Worm (Caenorhabditis elegans) whole organism, mixed stage, embryonic: ENCODE data around the gene T08A11.1.
A peak's percentile ranks its signal among the peaks of the same experiment; 100 is the strongest.

ENCODE experiments used
- M03D4.4 ChIP-seq: sonication (generic microtip); optimal IDR thresholded peaks from 2 replicates; lab custom pipeline; 2017; ENCODE audit warnings: mild to moderate bottlenecking, missing genetic modification characterization, missing compliant biosample characterization
- bed-3 ChIP-seq: fragments of 200-800 bp; sonication (Bioruptor generic); optimal IDR thresholded peaks from 3 replicates; lab custom pipeline; 2018; ENCODE audit warnings: mild to moderate bottlenecking, missing genetic modification characterization, moderate library complexity, missing compliant biosample characterization
- blmp-1 ChIP-seq: fragments of 150-350 bp; optimal IDR thresholded peaks from 2 replicates; lab custom pipeline; 2014; ENCODE audit warnings: missing biosample characterization, missing genetic modification characterization
- ceh-39 ChIP-seq: fragments of 150-350 bp; optimal IDR thresholded peaks from 2 replicates; lab custom pipeline; 2014; ENCODE audit warnings: missing biosample characterization, missing genetic modification characterization
- ceh-43 ChIP-seq: fragments of 200-800 bp; sonication (Bioruptor generic); optimal IDR thresholded peaks from 2 replicates; lab custom pipeline; 2018; ENCODE audit warnings: mild to moderate bottlenecking, missing genetic modification characterization, moderate library complexity, missing compliant biosample characterization
- ceh-83 ChIP-seq: fragments of 200-800 bp; sonication (Bioruptor generic); optimal IDR thresholded peaks from 2 replicates; lab custom pipeline; 2018; ENCODE audit warnings: mild to moderate bottlenecking, missing genetic modification characterization, missing compliant biosample characterization
- ces-1 ChIP-seq: fragments of 150-350 bp; optimal IDR thresholded peaks from 2 replicates; lab custom pipeline; 2014; ENCODE audit warnings: missing biosample characterization, missing genetic modification reagents, missing genetic modification characterization
- cnd-1 ChIP-seq: fragments of 200-800 bp; sonication (Bioruptor generic); optimal IDR thresholded peaks from 2 replicates; lab custom pipeline; 2018; ENCODE audit warnings: mild to moderate bottlenecking, missing genetic modification characterization, missing compliant biosample characterization
- elt-1 ChIP-seq: sonication (generic microtip); optimal IDR thresholded peaks from 2 replicates; lab custom pipeline; 2017; ENCODE audit warnings: missing genetic modification characterization, mild to moderate bottlenecking, missing compliant biosample characterization, antibody characterized with exemption, moderate library complexity, borderline replicate concordance; ENCODE audit not compliant: insufficient read depth
- elt-3 ChIP-seq: fragments of 150-350 bp; optimal IDR thresholded peaks from 2 replicates; lab custom pipeline; 2014; ENCODE audit warnings: missing biosample characterization, missing genetic modification characterization
- flh-1 ChIP-seq: fragments of 200-800 bp; sonication (Bioruptor generic); optimal IDR thresholded peaks from 2 replicates; lab custom pipeline; 2018; ENCODE audit warnings: mild to moderate bottlenecking, missing genetic modification characterization, moderate library complexity, missing compliant biosample characterization
- ham-2 ChIP-seq: fragments of 200-800 bp; sonication (Bioruptor generic); optimal IDR thresholded peaks from 2 replicates; lab custom pipeline; 2018; ENCODE audit warnings: mild to moderate bottlenecking, missing genetic modification characterization, missing compliant biosample characterization
- hlh-1 ChIP-seq: fragments of 150-350 bp; optimal IDR thresholded peaks from 2 replicates; lab custom pipeline; 2014; ENCODE audit warnings: missing biosample characterization, missing genetic modification reagents, missing genetic modification characterization
- lin-13 ChIP-seq: fragments of 150-350 bp; optimal IDR thresholded peaks from 2 replicates; lab custom pipeline; 2014; ENCODE audit warnings: missing biosample characterization, missing genetic modification characterization
- lin-32 ChIP-seq: fragments of 200-800 bp; sonication (Bioruptor generic); optimal IDR thresholded peaks from 2 replicates; lab custom pipeline; 2018; ENCODE audit warnings: mild to moderate bottlenecking, missing genetic modification characterization, missing compliant biosample characterization
- lsy-2 ChIP-seq: fragments of 150-350 bp; optimal IDR thresholded peaks from 2 replicates; lab custom pipeline; 2014; ENCODE audit warnings: missing biosample characterization, missing genetic modification characterization
- mab-5 ChIP-seq: fragments of 150-350 bp; optimal IDR thresholded peaks from 2 replicates; lab custom pipeline; 2014; ENCODE audit warnings: missing biosample characterization, missing genetic modification characterization
- mep-1 ChIP-seq: fragments of 150-350 bp; optimal IDR thresholded peaks from 2 replicates; lab custom pipeline; 2017; ENCODE audit warnings: missing biosample characterization, missing genetic modification reagents, missing genetic modification characterization, inconsistent platforms
- nhr-12 ChIP-seq: fragments of 150-350 bp; optimal IDR thresholded peaks from 2 replicates; lab custom pipeline; 2014; ENCODE audit warnings: missing biosample characterization, missing genetic modification characterization
- nhr-2 ChIP-seq: fragments of 150-350 bp; optimal IDR thresholded peaks from 2 replicates; lab custom pipeline; 2014; ENCODE audit warnings: missing biosample characterization, missing genetic modification characterization
- nhr-237 ChIP-seq: fragments of 150-350 bp; optimal IDR thresholded peaks from 2 replicates; lab custom pipeline; 2014; ENCODE audit warnings: missing biosample characterization, missing genetic modification characterization
- nhr-76 ChIP-seq: sonication (generic microtip); optimal IDR thresholded peaks from 2 replicates; lab custom pipeline; 2017; ENCODE audit warnings: missing biosample characterization, missing genetic modification characterization
- sem-2 ChIP-seq: fragments of 200-800 bp; sonication (Bioruptor generic); optimal IDR thresholded peaks from 2 replicates; lab custom pipeline; 2018; ENCODE audit warnings: mild to moderate bottlenecking, missing genetic modification characterization, missing compliant biosample characterization
- snpc-4 ChIP-seq: fragments of 150-350 bp; optimal IDR thresholded peaks from 2 replicates; lab custom pipeline; 2014; ENCODE audit warnings: missing biosample characterization, missing genetic modification characterization
- unc-120 ChIP-seq: sonication (generic microtip); optimal IDR thresholded peaks from 2 replicates; lab custom pipeline; 2017; ENCODE audit warnings: missing genetic modification characterization, missing compliant biosample characterization; ENCODE audit not compliant: poor library complexity, severe bottlenecking
- unc-39 ChIP-seq: fragments of 150-350 bp; optimal IDR thresholded peaks from 2 replicates; lab custom pipeline; 2014; ENCODE audit warnings: missing biosample characterization, missing genetic modification characterization
- zip-8 ChIP-seq: fragments of 150-350 bp; optimal IDR thresholded peaks from 2 replicates; lab custom pipeline; 2014; ENCODE audit warnings: missing biosample characterization, missing genetic modification characterization
- ztf-11 ChIP-seq: fragments of 150-350 bp; optimal IDR thresholded peaks from 2 replicates; lab custom pipeline; 2014; ENCODE audit warnings: missing biosample characterization, missing genetic modification characterization

Gene T08A11.1

ce11 chrIII:4294153-4294862, 31.4 kb upstream of the T08A11.1 start, which contains the start of the genes nth-1 and R10E4.7:
nth-1 (minus strand) TSS chrIII:4294253.
R10E4.7 (plus strand) TSS chrIII:4294812.
- no peak for TF ChIP-seq cnd-1
- TF ChIP-seq unc-39 (tag; lab: Kevin White, UChicago): no peak
- TF ChIP-seq mep-1: no peak
- TF ChIP-seq zip-8 (tag; lab: Kevin White, UChicago): no peak
- no peak for TF ChIP-seq mab-5 (tag; lab: Kevin White, UChicago)
- TF ChIP-seq ztf-11 (tag; lab: Kevin White, UChicago): no peak
- TF ChIP-seq elt-3: no peak
- TF ChIP-seq blmp-1 (tag; lab: Kevin White, UChicago): no peak
- TF ChIP-seq ceh-83 (GFP tag; lab: Kevin White, UChicago): no peak
- no peak for TF ChIP-seq ceh-39 (tag; lab: Kevin White, UChicago)
- TF ChIP-seq lin-13: no peak
- no peak for TF ChIP-seq hlh-1 (tag; lab: Kevin White, UChicago)
- TF ChIP-seq lin-32 (GFP tag; lab: Kevin White, UChicago): no peak
- TF ChIP-seq nhr-76: no peak
- no peak for TF ChIP-seq ham-2 (GFP tag; lab: Kevin White, UChicago)
- no peak for TF ChIP-seq flh-1
- no peak for TF ChIP-seq nhr-12

ce11 chrIII:4293108-4293507, 30.2 kb upstream of the T08A11.1 start, which contains the start of gene R10E4.6:
R10E4.6 (plus strand) TSS chrIII:4293408.
- no peak for TF ChIP-seq sem-2 (GFP tag; lab: Kevin White, UChicago)
- TF ChIP-seq zip-8 (tag; lab: Kevin White, UChicago): peak; percentile 88

ce11 chrIII:4291216-4291691, 28.3 kb upstream of the T08A11.1 start, which contains the start of gene mcm-5:
mcm-5 (minus strand) TSS chrIII:4291266.
- TF ChIP-seq ceh-83 (GFP tag; lab: Kevin White, UChicago) (no peak), elt-1 (no peak), ceh-39 (tag; lab: Kevin White, UChicago) (peak; percentile 22), lin-32 (GFP tag; lab: Kevin White, UChicago) (no peak), zip-8 (tag; lab: Kevin White, UChicago) (no peak), mep-1 (peak; percentile 67), ces-1 (GFP tag; lab: Kevin White, UChicago) (peak; percentile 56), lsy-2 (tag; lab: Kevin White, UChicago) (peak; percentile 30)

ce11 chrIII:4289952-4290351, 27.0 kb upstream of the T08A11.1 start:
- no peak for TF ChIP-seq ceh-83 (GFP tag; lab: Kevin White, UChicago)
- no peak for TF ChIP-seq ztf-11 (tag; lab: Kevin White, UChicago)
- no peak for TF ChIP-seq zip-8 (tag; lab: Kevin White, UChicago)
- TF ChIP-seq lin-32 (GFP tag; lab: Kevin White, UChicago): no peak
- no peak for TF ChIP-seq ham-2 (GFP tag; lab: Kevin White, UChicago)
- no peak for TF ChIP-seq lin-13
- TF ChIP-seq hlh-1 (tag; lab: Kevin White, UChicago): no peak
- no peak for TF ChIP-seq unc-120 (tag; lab: Kevin White, UChicago)
- TF ChIP-seq snpc-4: no peak
- TF ChIP-seq mep-1: no peak
- no peak for TF ChIP-seq elt-3
- no peak for TF ChIP-seq nhr-76
- TF ChIP-seq ceh-43: no peak
- TF ChIP-seq ces-1 (GFP tag; lab: Kevin White, UChicago): no peak
- TF ChIP-seq bed-3 (GFP tag; lab: Kevin White, UChicago): no peak
- TF ChIP-seq nhr-2 (tag; lab: Kevin White, UChicago): no peak
- no peak for TF ChIP-seq nhr-237
- TF ChIP-seq flh-1: no peak
- TF ChIP-seq, all 35 proteins: peak for 0

- TF ChIP-seq M03D4.4 (tag; lab: Kevin White, UChicago) (no peak), nhr-237 (no peak), sem-2 (GFP tag; lab: Kevin White, UChicago) (no peak)
Measured at ce11 chrIII:4287379-4287778, 24.4 kb upstream of the T08A11.1 start, which contains the start of gene R10E4.3. R10E4.3 (minus strand) TSS chrIII:4287479.

- TF ChIP-seq nhr-237 (no peak), mab-5 (tag; lab: Kevin White, UChicago) (no peak), ces-1 (GFP tag; lab: Kevin White, UChicago) (no peak), lin-32 (GFP tag; lab: Kevin White, UChicago) (no peak), snpc-4 (no peak), cnd-1 (peak; percentile 8)
Measured at ce11 chrIII:4284732-4285165, 21.8 kb upstream of the T08A11.1 start.
